Worm (Caenorhabditis elegans): Measurements from ENCODE around the gene F29B9.1.

Gene F29B9.1

ce11 chrIV:4673332-4673731 is 8.2 kb downstream of the F29B9.1 start:
- no peak for TF ChIP-seq mec-3 (tag; optimal IDR thresholded peaks at IDR 0.05; ENCODE audit: borderline replicate concordance)
- TF ChIP-seq hlh-15 (tag; optimal IDR thresholded peaks at IDR 0.05), result no peak
- TF ChIP-seq tbx-7 (tag; optimal IDR thresholded peaks at IDR 0.05), result no peak
- TF ChIP-seq rnt-1 (tag; optimal IDR thresholded peaks at IDR 0.05), result no peak
- TF ChIP-seq hlh-13 (GFP tag; optimal IDR thresholded peaks at IDR 0.05), result no peak
- no peak for TF ChIP-seq ceh-2 (tag; optimal IDR thresholded peaks at IDR 0.05)
- no peak for TF ChIP-seq unc-55 (GFP tag; optimal IDR thresholded peaks at IDR 0.05)
- no peak for TF ChIP-seq fkh-10 (GFP tag; optimal IDR thresholded peaks at IDR 0.05)
- TF ChIP-seq unc-86 (tag; optimal IDR thresholded peaks at IDR 0.05), result no peak
- no peak for TF ChIP-seq C38D4.7 (GFP tag; optimal IDR thresholded peaks at IDR 0.05)
- no peak for TF ChIP-seq npax-4 (tag; optimal IDR thresholded peaks at IDR 0.05)
- no peak for TF ChIP-seq pha-4 (tag; optimal IDR thresholded peaks at IDR 0.05)
- TF ChIP-seq elt-2 (tag; optimal IDR thresholded peaks at IDR 0.05), result no peak
- TF ChIP-seq pha-2 (tag; optimal IDR thresholded peaks at IDR 0.05), result no peak
- no peak for TF ChIP-seq ceh-30 (tag; optimal IDR thresholded peaks at IDR 0.05)
- no peak for TF ChIP-seq madf-2 (tag; optimal IDR thresholded peaks at IDR 0.05)
- TF ChIP-seq C08G9.2 (tag; optimal IDR thresholded peaks at IDR 0.05), result no peak

- TF ChIP-seq C38D4.7 (GFP tag; optimal IDR thresholded peaks at IDR 0.05) (no peak), ceh-19 (GFP tag; optimal IDR thresholded peaks at IDR 0.05) (peak; percentile 39), ceh-34 (tag; optimal IDR thresholded peaks at IDR 0.05) (peak; percentile 92), fkh-10 (GFP tag; optimal IDR thresholded peaks at IDR 0.05) (no peak), nfya-1 (tag; optimal IDR thresholded peaks at IDR 0.05) (no peak)
Measured at ce11 chrIV:4674322-4674721, 9.1 kb downstream of the F29B9.1 start.

- TF ChIP-seq K09A11.1 (tag; optimal IDR thresholded peaks at IDR 0.05; ENCODE audit: insufficient read depth) (no peak), K02D7.2 (tag; optimal IDR thresholded peaks at IDR 0.05) (no peak), C08G9.2 (tag; optimal IDR thresholded peaks at IDR 0.05) (no peak), ceh-6 (GFP tag; optimal IDR thresholded peaks at IDR 0.05) (no peak), tbx-2 (tag; optimal IDR thresholded peaks at IDR 0.05) (no peak), gmeb-2 (tag; optimal IDR thresholded peaks at IDR 0.05) (no peak), syd-9 (tag; optimal IDR thresholded peaks at IDR 0.05) (no peak), lim-6 (tag; optimal IDR thresholded peaks at IDR 0.05) (no peak), mec-3 (tag; optimal IDR thresholded peaks at IDR 0.05; ENCODE audit: borderline replicate concordance) (no peak)
Measured at ce11 chrIV:4678718-4679117, 13.5 kb downstream of the F29B9.1 start, which contains the start of gene kin-36. Gene kin-36, plus strand, starts transcription at chrIV:4679018.

DNA sequence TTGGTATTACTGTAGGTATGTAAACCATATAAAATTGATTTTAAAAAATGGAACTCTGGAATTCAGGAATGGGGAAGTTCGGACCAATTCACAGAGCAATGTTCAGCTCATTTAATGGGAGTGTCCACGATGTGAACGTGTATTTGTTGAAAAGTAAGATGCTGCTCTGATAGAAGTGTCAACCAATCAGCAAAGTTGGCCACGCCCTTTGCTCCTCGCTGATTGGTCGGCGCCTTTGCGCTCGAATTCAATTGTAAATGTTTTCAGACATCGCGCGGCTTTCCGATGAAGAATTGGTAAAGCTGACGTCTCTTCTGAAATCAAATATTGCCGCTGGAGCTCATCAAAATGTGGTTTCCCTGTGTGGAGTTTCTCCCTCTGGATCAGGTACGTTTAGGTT is 18.0 kb downstream of the F29B9.1 start:
- TF ChIP-seq pqm-1 (tag; optimal IDR thresholded peaks at IDR 0.05), result no peak
- no peak for TF ChIP-seq F13H6.1 (tag; optimal IDR thresholded peaks at IDR 0.05)
- peak; percentile 68 for TF ChIP-seq nfya-1 (tag; optimal IDR thresholded peaks at IDR 0.05)
- no peak for TF ChIP-seq hlh-13 (GFP tag; optimal IDR thresholded peaks at IDR 0.05)
- TF ChIP-seq ceh-30 (tag; optimal IDR thresholded peaks at IDR 0.05), result no peak
- no peak for TF ChIP-seq ceh-2 (tag; optimal IDR thresholded peaks at IDR 0.05)
- TF ChIP-seq pag-3 (tag; optimal IDR thresholded peaks at IDR 0.05; ENCODE audit: borderline replicate concordance), result no peak
- TF ChIP-seq pros-1 (tag; optimal IDR thresholded peaks at IDR 0.05), result no peak
- no peak for TF ChIP-seq ceh-14 (tag; optimal IDR thresholded peaks at IDR 0.05)

DNA sequence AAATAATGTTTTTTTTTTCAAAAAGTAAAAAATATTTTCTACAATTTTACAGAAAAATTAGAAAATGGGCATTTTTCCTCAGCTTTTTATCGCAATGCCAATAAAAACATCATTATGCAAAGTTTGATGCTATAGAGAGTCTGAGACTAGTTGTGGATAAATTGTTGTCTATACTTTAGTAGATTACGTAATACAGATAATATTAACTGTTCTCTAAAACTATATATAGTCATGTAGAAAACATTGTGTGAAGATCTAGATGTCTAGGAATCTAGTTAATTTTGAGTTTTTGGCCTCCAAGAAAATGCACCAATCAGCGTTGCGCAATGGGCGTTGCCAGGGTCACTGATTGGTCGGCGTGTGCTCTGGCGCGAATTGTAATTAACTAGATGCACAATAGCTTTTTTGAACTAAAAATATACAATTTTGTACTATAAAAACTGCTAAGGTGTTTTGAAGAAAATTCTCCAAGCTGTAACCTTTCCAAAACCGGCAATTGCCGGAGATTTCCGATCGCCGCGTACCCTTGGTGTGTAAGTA is 21.2 kb downstream of the F29B9.1 start:
- TF ChIP-seq npax-4 (tag; optimal IDR thresholded peaks at IDR 0.05) (no peak), nfya-1 (tag; optimal IDR thresholded peaks at IDR 0.05) (peak; percentile 80), C38D4.7 (GFP tag; optimal IDR thresholded peaks at IDR 0.05) (no peak)

DNA sequence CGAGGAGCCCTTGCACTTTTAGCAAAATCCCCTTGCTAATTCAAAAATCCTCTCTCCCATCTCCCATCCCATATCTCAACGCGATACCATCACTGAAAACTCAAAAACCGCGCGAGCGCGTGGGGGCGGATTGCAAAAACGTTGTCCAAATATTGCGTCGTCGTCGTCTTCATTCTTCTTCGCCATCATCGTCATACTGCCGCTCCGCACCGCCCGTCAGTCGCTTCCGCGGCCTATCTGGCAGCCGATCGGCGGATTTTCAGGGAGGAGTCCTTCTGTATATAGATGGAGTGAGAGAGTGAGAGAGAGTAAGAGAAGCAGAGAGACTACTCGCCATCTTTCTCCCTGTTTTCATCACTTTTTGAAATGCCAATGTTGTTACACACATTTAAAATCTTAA is 21.7 kb downstream of the F29B9.1 start:
- no peak for TF ChIP-seq zip-5 (tag; optimal IDR thresholded peaks at IDR 0.05)
- TF ChIP-seq elt-4 (tag; optimal IDR thresholded peaks at IDR 0.05), result peak; percentile 45
- TF ChIP-seq rnt-1 (tag; optimal IDR thresholded peaks at IDR 0.05), result peak; percentile 46
